Fruit fly (Drosophila melanogaster): ENCODE measurements around the gene Akap200.

DNA sequence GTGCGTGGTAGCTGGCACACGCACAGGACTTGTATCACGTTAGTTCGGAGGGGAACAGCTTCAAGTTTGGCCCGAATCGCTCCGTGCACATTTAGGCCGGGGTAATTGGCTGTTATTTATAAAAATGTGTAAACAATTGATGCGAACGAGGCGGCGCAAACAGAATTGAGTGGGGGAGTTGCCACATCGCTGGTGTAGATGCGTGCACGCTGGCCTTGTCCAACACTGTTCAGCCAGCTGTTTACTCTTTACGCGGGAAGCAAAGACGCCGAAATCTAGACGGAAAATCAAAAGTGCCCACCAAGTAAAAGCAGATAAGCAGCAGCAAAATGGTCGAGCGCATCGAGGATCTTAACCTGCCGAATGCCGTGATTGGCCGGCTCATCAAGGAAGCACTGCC is 21.7 kb downstream of the Akap200 start, which contains the start of the genes D12 and Chrac-14:
- no peak for TF ChIP-seq pan (optimal IDR thresholded peaks at IDR 0.05)
- no peak for TF ChIP-seq psq (optimal IDR thresholded peaks at IDR 0.05)
- TF ChIP-seq usp (GFP tag; optimal IDR thresholded peaks at IDR 0.05), result no peak
- TF ChIP-seq CG8478 (optimal IDR thresholded peaks at IDR 0.05), result no peak
- TF ChIP-seq Dll (optimal IDR thresholded peaks at IDR 0.05), result no peak
